Worm (Caenorhabditis elegans) whole organism, L4/young adult: Measurements from ENCODE around the gene W01A11.1.

ENCODE experiments used
- W03F9.2 ChIP-seq: fragments of 150-350 bp; optimal IDR thresholded peaks from 2 replicates; lab custom pipeline; 2014; ENCODE audit warnings: missing biosample characterization, missing genetic modification characterization
- him-1 ChIP-seq: sonication (generic microtip); optimal IDR thresholded peaks from 2 replicates; lab custom pipeline; 2016; ENCODE audit warnings: missing genotype, missing genetic modification reagents, missing genetic modification characterization, missing compliant biosample characterization

DNA sequence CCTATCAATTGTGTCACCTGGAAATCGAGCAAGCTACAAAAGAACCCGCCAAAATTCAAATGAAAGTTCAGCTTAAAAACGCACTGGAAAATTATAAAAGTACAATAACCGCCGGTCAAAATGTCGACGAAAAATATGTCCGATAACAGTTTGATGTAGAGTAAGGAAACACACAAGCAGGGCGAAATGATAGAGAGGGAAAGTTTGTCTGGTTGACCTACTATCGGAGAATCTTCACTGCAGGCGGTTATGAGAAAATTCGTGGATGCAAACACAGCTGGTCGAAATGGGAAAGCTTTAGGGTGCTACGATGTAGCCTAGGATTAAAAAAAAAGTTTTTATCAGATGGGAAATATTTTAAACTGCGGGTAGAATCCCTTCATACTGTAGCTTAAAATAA, 3.7 kb upstream of the W01A11.1 start:
- no peak for TF ChIP-seq him-1 (tag; lab: Kevin White, UChicago)
- TF ChIP-seq W03F9.2 (tag; lab: Kevin White, UChicago): no peak
